Fruit fly (Drosophila melanogaster) whole organism, embryonic: ENCODE results near the gene Tsp5D.
A peak's percentile ranks its signal among the peaks of the same experiment; 100 is the strongest.

ENCODE experiments used
- ATbp ChIP-seq: fragments of 200-800 bp; sonication (Bioruptor generic); optimal IDR thresholded peaks from 2 replicates; lab custom pipeline; 2017; ENCODE audit warnings: missing biosample characterization, mild to moderate bottlenecking, missing genetic modification characterization, missing genetic modification reagents
- Atf3 ChIP-seq: fragments of 200-800 bp; sonication (Bioruptor generic); optimal IDR thresholded peaks from 3 replicates; lab custom pipeline; 2016; ENCODE audit warnings: missing biosample characterization, missing genetic modification characterization
- BtbVII ChIP-seq: fragments of 200-800 bp; sonication (Bioruptor generic); optimal IDR thresholded peaks from 3 replicates; lab custom pipeline; 2017; ENCODE audit warnings: missing biosample characterization, mild to moderate bottlenecking, missing genetic modification characterization
- CG1024 ChIP-seq: fragments of 200-800 bp; sonication (Bioruptor generic); IDR thresholded peaks from 2 replicates; pipeline ENCODE4 v1.3.6; 2022; ENCODE audit warnings: missing biosample characterization, missing genetic modification characterization
- CG10565 ChIP-seq: fragments of 200-800 bp; sonication (Bioruptor generic); optimal IDR thresholded peaks from 3 replicates; lab custom pipeline; 2016; ENCODE audit warnings: missing biosample characterization, mild to moderate bottlenecking, missing genetic modification characterization
- CG12769 ChIP-seq: fragments of 200-800 bp; sonication (Bioruptor generic); optimal IDR thresholded peaks from 2 replicates; lab custom pipeline; 2019; ENCODE audit warnings: missing biosample characterization, mild to moderate bottlenecking, missing genetic modification characterization, moderate library complexity
- CG13123 ChIP-seq: fragments of 200-800 bp; sonication (Bioruptor generic); optimal IDR thresholded peaks from 2 replicates; lab custom pipeline; 2016; ENCODE audit warnings: missing biosample characterization, missing genetic modification characterization
- CG13424 ChIP-seq: fragments of 200-800 bp; sonication (Bioruptor generic); optimal IDR thresholded peaks from 2 replicates; lab custom pipeline; 2019; ENCODE audit warnings: missing biosample characterization, mild to moderate bottlenecking, missing genetic modification characterization, moderate library complexity
- CG13775 ChIP-seq: fragments of 200-800 bp; sonication (Bioruptor generic); optimal IDR thresholded peaks from 3 replicates; lab custom pipeline; 2017; ENCODE audit warnings: missing biosample characterization, mild to moderate bottlenecking, missing genetic modification characterization
- CG13894 ChIP-seq: fragments of 200-800 bp; sonication (Bioruptor generic); optimal IDR thresholded peaks from 3 replicates; lab custom pipeline; 2018; ENCODE audit warnings: missing biosample characterization, mild to moderate bottlenecking, missing genetic modification characterization, moderate library complexity
- CG14667 ChIP-seq: fragments of 200-800 bp; sonication (Bioruptor generic); IDR thresholded peaks from 2 replicates; pipeline ENCODE4 v1.3.6; 2022; ENCODE audit warnings: missing biosample characterization, missing genetic modification characterization
- CG15073 ChIP-seq: fragments of 200-800 bp; sonication (Bioruptor generic); optimal IDR thresholded peaks from 2 replicates; lab custom pipeline; 2016; ENCODE audit warnings: missing biosample characterization, missing genetic modification characterization
- CG17385 ChIP-seq: fragments of 200-800 bp; sonication (Bioruptor generic); optimal IDR thresholded peaks from 3 replicates; lab custom pipeline; 2018; ENCODE audit warnings: missing biosample characterization, mild to moderate bottlenecking, missing genetic modification characterization
- CG17612 ChIP-seq: fragments of 200-800 bp; sonication (Bioruptor generic); IDR thresholded peaks from 2 replicates; pipeline ENCODE4 v1.3.6; 2022; ENCODE audit warnings: missing biosample characterization, missing genetic modification characterization
- CG2120 ChIP-seq: fragments of 200-800 bp; sonication (Bioruptor generic); optimal IDR thresholded peaks from 3 replicates; lab custom pipeline; 2016; ENCODE audit warnings: missing biosample characterization, missing genetic modification characterization
- CG31388 ChIP-seq: fragments of 200-800 bp; sonication (Bioruptor generic); optimal IDR thresholded peaks from 2 replicates; lab custom pipeline; 2016; ENCODE audit warnings: missing biosample characterization, missing genetic modification characterization
- CG33213 ChIP-seq: fragments of 200-800 bp; sonication (Bioruptor generic); optimal IDR thresholded peaks from 3 replicates; lab custom pipeline; 2016; ENCODE audit warnings: missing biosample characterization, missing genetic modification characterization
- CG33557 ChIP-seq: fragments of 200-800 bp; sonication (Bioruptor generic); optimal IDR thresholded peaks from 2 replicates; lab custom pipeline; 2019; ENCODE audit warnings: missing biosample characterization, mild to moderate bottlenecking, missing genetic modification characterization, moderate library complexity
- CG34422 ChIP-seq: fragments of 200-800 bp; sonication (Bioruptor generic); IDR thresholded peaks from 3 replicates; pipeline ENCODE4 v1.3.6; 2022; ENCODE audit warnings: missing biosample characterization, missing genetic modification characterization
- CG6813 ChIP-seq: fragments of 200-800 bp; sonication (Bioruptor generic); optimal IDR thresholded peaks from 2 replicates; lab custom pipeline; 2017; ENCODE audit warnings: missing biosample characterization, missing genetic modification characterization, mild to moderate bottlenecking, moderate library complexity, missing genetic modification reagents
- CG6854 ChIP-seq: fragments of 200-800 bp; sonication (Bioruptor generic); optimal IDR thresholded peaks from 3 replicates; lab custom pipeline; 2017; ENCODE audit warnings: missing biosample characterization, mild to moderate bottlenecking, missing genetic modification characterization
- CG7928 ChIP-seq: fragments of 200-800 bp; sonication (Bioruptor generic); optimal IDR thresholded peaks from 2 replicates; lab custom pipeline; 2017; ENCODE audit warnings: missing biosample characterization, mild to moderate bottlenecking, missing genetic modification characterization
- CG8281 ChIP-seq: fragments of 200-800 bp; sonication (Bioruptor generic); optimal IDR thresholded peaks from 2 replicates; lab custom pipeline; 2018; ENCODE audit warnings: missing biosample characterization, mild to moderate bottlenecking, missing genetic modification characterization, moderate library complexity
- CG8765 ChIP-seq: fragments of 200-800 bp; sonication (Bioruptor generic); IDR thresholded peaks from 2 replicates; pipeline ENCODE4 v1.3.6; 2022; ENCODE audit warnings: missing biosample characterization, missing genetic modification characterization
- Drgx ChIP-seq: fragments of 200-800 bp; sonication (Bioruptor generic); IDR thresholded peaks from 2 replicates; pipeline ENCODE4 v1.3.6; 2022; ENCODE audit warnings: missing biosample characterization, missing genetic modification characterization
- Fer2 ChIP-seq: fragments of 200-800 bp; sonication (Bioruptor generic); optimal IDR thresholded peaks from 2 replicates; lab custom pipeline; 2018; ENCODE audit warnings: missing biosample characterization, mild to moderate bottlenecking, missing genetic modification characterization, moderate library complexity
- Fer3 ChIP-seq: fragments of 200-800 bp; sonication (Bioruptor generic); optimal IDR thresholded peaks from 2 replicates; lab custom pipeline; 2018; ENCODE audit warnings: missing biosample characterization, mild to moderate bottlenecking, missing genetic modification characterization, moderate library complexity
- HLH4C ChIP-seq: fragments of 200-800 bp; sonication (Bioruptor generic); IDR thresholded peaks from 3 replicates; pipeline ENCODE4 v1.3.6; 2022; ENCODE audit warnings: missing biosample characterization, missing genetic modification characterization; ENCODE audit not compliant: partially characterized antibody
- HmgD ChIP-seq: fragments of 200-800 bp; sonication (Bioruptor generic); optimal IDR thresholded peaks from 3 replicates; lab custom pipeline; 2016; ENCODE audit warnings: missing biosample characterization, missing genetic modification characterization
- Hr39 ChIP-seq: fragments of >200 bp; optimal IDR thresholded peaks from 2 replicates; lab custom pipeline; 2017
- Lpt ChIP-seq: fragments of >200 bp; optimal IDR thresholded peaks from 2 replicates; lab custom pipeline; 2018; ENCODE audit warnings: missing biosample characterization, missing genetic modification characterization
- NK7.1 ChIP-seq: fragments of 200-800 bp; sonication (Bioruptor generic); optimal IDR thresholded peaks from 3 replicates; lab custom pipeline; 2016; ENCODE audit warnings: missing biosample characterization, missing genetic modification characterization
- Neu2 ChIP-seq: fragments of 200-800 bp; sonication (Bioruptor generic); optimal IDR thresholded peaks from 3 replicates; lab custom pipeline; 2016; ENCODE audit warnings: missing biosample characterization, missing genetic modification characterization, borderline replicate concordance
- Poxn ChIP-seq: fragments of 200-800 bp; sonication (Bioruptor generic); IDR thresholded peaks from 2 replicates; pipeline ENCODE4 v1.3.6; 2022; ENCODE audit warnings: missing biosample characterization, missing genetic modification characterization
- Ptx1 ChIP-seq: fragments of 200-800 bp; sonication (Bioruptor generic); IDR thresholded peaks from 2 replicates; pipeline ENCODE4 v1.3.6; 2022; ENCODE audit warnings: missing biosample characterization, missing genetic modification characterization
- Sry-β ChIP-seq: fragments of 200-800 bp; sonication (Bioruptor generic); optimal IDR thresholded peaks from 2 replicates; lab custom pipeline; 2018; ENCODE audit warnings: missing biosample characterization, mild to moderate bottlenecking, missing genetic modification characterization, moderate library complexity
- Stat92E ChIP-seq, 3 experiments: fragments of >200 bp in 2 of 3; fragments of 200-800 bp in 1 of 3; sonication (Bioruptor generic) in 1 of 3; optimal IDR thresholded peaks; 2 replicates each; lab custom pipeline; 2017 to 2019; ENCODE audit warnings: missing biosample characterization in 3 of 3, missing genetic modification characterization in 3 of 3, mild to moderate bottlenecking in 1 of 3, moderate library complexity in 1 of 3
- Trl ChIP-seq, 3 experiments: fragments of >200 bp in 2 of 3; fragments of 200-800 bp in 1 of 3; sonication (Bioruptor generic) in 1 of 3; optimal IDR thresholded peaks; 2 replicates in 1 of 3; 3 replicates in 2 of 3; lab custom pipeline; 2016 to 2017; ENCODE audit warnings: missing biosample characterization in 1 of 3, missing genetic modification characterization in 1 of 3
- ac ChIP-seq: fragments of 200-800 bp; sonication (Bioruptor generic); optimal IDR thresholded peaks from 3 replicates; lab custom pipeline; 2017; ENCODE audit warnings: missing biosample characterization, mild to moderate bottlenecking, missing genetic modification characterization
- amos ChIP-seq: fragments of 200-800 bp; sonication (Bioruptor generic); IDR thresholded peaks from 2 replicates; pipeline ENCODE4 v1.3.6; 2022; ENCODE audit warnings: missing biosample characterization, missing genetic modification characterization; ENCODE audit not compliant: partially characterized antibody
- ara ChIP-seq: fragments of 200-800 bp; sonication (Bioruptor generic); IDR thresholded peaks from 2 replicates; pipeline ENCODE4 v1.3.6; 2022; ENCODE audit warnings: missing biosample characterization, missing genetic modification characterization
- ase ChIP-seq: fragments of 200-800 bp; sonication (Bioruptor generic); IDR thresholded peaks from 3 replicates; pipeline ENCODE4 v1.3.6; 2022; ENCODE audit warnings: missing biosample characterization, missing genetic modification characterization
- caup ChIP-seq: fragments of 200-800 bp; sonication (Bioruptor generic); optimal IDR thresholded peaks from 3 replicates; lab custom pipeline; 2017; ENCODE audit warnings: missing biosample characterization, mild to moderate bottlenecking, missing genetic modification characterization, moderate library complexity; ENCODE audit not compliant: severe bottlenecking
- fd96Cb ChIP-seq: fragments of 200-800 bp; sonication (Bioruptor generic); optimal IDR thresholded peaks from 2 replicates; lab custom pipeline; 2018; ENCODE audit warnings: missing biosample characterization, mild to moderate bottlenecking, missing genetic modification characterization, moderate library complexity
- oc ChIP-seq: fragments of 200-800 bp; sonication (Bioruptor generic); optimal IDR thresholded peaks from 2 replicates; lab custom pipeline; 2018; ENCODE audit warnings: missing biosample characterization, mild to moderate bottlenecking, missing genetic modification characterization, moderate library complexity
- org-1 ChIP-seq: fragments of 200-800 bp; sonication (Bioruptor generic); optimal IDR thresholded peaks from 2 replicates; lab custom pipeline; 2017; ENCODE audit warnings: missing biosample characterization, missing genetic modification characterization
- shn ChIP-seq: fragments of 200-800 bp; sonication (Bioruptor generic); optimal IDR thresholded peaks from 3 replicates; lab custom pipeline; 2016; ENCODE audit warnings: missing biosample characterization, missing genetic modification characterization
- sqz ChIP-seq: fragments of 200-800 bp; sonication (Bioruptor generic); optimal IDR thresholded peaks from 3 replicates; lab custom pipeline; 2018; ENCODE audit warnings: missing biosample characterization, mild to moderate bottlenecking, missing genetic modification characterization
- vfl ChIP-seq: fragments of 200-800 bp; sonication (Bioruptor generic); optimal IDR thresholded peaks from 2 replicates; lab custom pipeline; 2016; ENCODE audit warnings: missing biosample characterization, missing genetic modification characterization
- z ChIP-seq: fragments of 200-800 bp; sonication (Bioruptor generic); IDR thresholded peaks from 3 replicates; pipeline ENCODE4 v1.3.6; 2022; ENCODE audit warnings: missing biosample characterization, missing genetic modification characterization

Gene Tsp5D

DNA sequence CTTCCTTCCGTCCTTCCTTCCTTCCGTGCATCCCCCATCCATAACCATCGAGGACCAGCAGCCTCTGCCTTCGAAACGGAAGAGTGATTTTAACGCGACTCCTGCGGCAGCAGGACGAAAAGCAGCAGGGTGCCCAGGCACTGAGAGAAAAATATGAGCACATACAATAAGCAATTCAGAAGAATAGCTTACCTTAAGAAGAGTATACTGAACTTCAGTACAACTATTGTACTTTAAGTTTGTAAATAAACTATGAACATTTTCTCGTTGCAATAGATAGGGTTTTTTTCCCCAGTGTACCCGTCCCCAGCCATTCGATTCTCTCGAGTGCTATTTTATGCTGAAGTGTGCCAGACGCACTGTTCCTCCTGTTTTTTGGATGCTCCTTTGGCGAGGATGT, 43.0 kb downstream of the Tsp5D start (continued):
- peak; percentile 59 for TF ChIP-seq CG14667
- TF ChIP-seq Fer3, result peak; percentile 61
- peak; percentile 83 for TF ChIP-seq CG12769 (tag; lab: Kevin White, UChicago)
- TF ChIP-seq CG17612 (GFP tag; lab: Robert Waterston, UW), result no peak
- peak; percentile 80 for TF ChIP-seq Ptx1 (GFP tag; lab: Robert Waterston, UW)
- no peak for TF ChIP-seq amos (GFP tag; lab: Robert Waterston, UW)
- TF ChIP-seq CG17385 (GFP tag; lab: Kevin White, UChicago), result peak; percentile 70
- TF ChIP-seq caup (GFP tag; lab: Kevin White, UChicago), result peak; percentile 75
- TF ChIP-seq CG33213 (GFP tag; lab: Kevin White, UChicago), result peak; percentile 53
- TF ChIP-seq Stat92E (GFP tag; optimal IDR thresholded peaks at IDR 0.05; lab: Kevin White, UChicago), result no peak
- TF ChIP-seq CG13775 (GFP tag; lab: Kevin White, UChicago), result peak; percentile 70
- TF ChIP-seq Poxn (GFP tag; lab: Robert Waterston, UW), result no peak
- TF ChIP-seq BtbVII, result peak; percentile 56
- peak; percentile 19 for TF ChIP-seq CG15073 (GFP tag; lab: Kevin White, UChicago)
- peak; percentile 47 for TF ChIP-seq sqz (GFP tag; lab: Kevin White, UChicago)
- TF ChIP-seq shn (GFP tag; lab: Kevin White, UChicago), result peak; percentile 60
- peak; percentile 23 for TF ChIP-seq Neu2 (GFP tag; lab: Kevin White, UChicago)
- TF ChIP-seq NK7.1 (GFP tag; lab: Kevin White, UChicago), result peak; percentile 55
- peak; percentile 77 for TF ChIP-seq CG2120 (GFP tag; lab: Kevin White, UChicago)
- TF ChIP-seq CG34422 (GFP tag; lab: Robert Waterston, UW), result peak; percentile 82; the same call in 2 of the 3 replicates
- TF ChIP-seq CG8281, result peak; percentile 56
- no peak for TF ChIP-seq Lpt
- TF ChIP-seq CG6813 (GFP tag; lab: Kevin White, UChicago), result peak; percentile 82
- no peak for TF ChIP-seq HLH4C (GFP tag; lab: Robert Waterston, UW)
- TF ChIP-seq ara (GFP tag; lab: Robert Waterston, UW), result peak; percentile 84
- TF ChIP-seq Trl (optimal IDR thresholded peaks at IDR 0.05; lab: Kevin White, UChicago), result no peak
- TF ChIP-seq Trl (GFP tag; optimal IDR thresholded peaks at IDR 0.05; lab: Kevin White, UChicago), result peak; percentile 86
- TF ChIP-seq CG1024 (GFP tag; lab: Robert Waterston, UW), result peak; percentile 64
- TF ChIP-seq Fer2 (tag; lab: Kevin White, UChicago), result peak; percentile 43
- TF ChIP-seq ATbp (GFP tag; lab: Kevin White, UChicago), result peak; percentile 85
- TF ChIP-seq HmgD (GFP tag; lab: Kevin White, UChicago), result peak; percentile 37
- peak; percentile 25 for TF ChIP-seq CG31388 (GFP tag; lab: Kevin White, UChicago)
- TF ChIP-seq Sry-β, result no peak
- TF ChIP-seq Hr39 (lab: Kevin White, UChicago), result no peak
- TF ChIP-seq org-1 (GFP tag; lab: Kevin White, UChicago), result peak; percentile 80
- peak; percentile 64 for TF ChIP-seq Atf3
- peak; percentile 86 for TF ChIP-seq CG13424
- TF ChIP-seq fd96Cb, result peak; percentile 75
- TF ChIP-seq ac (GFP tag; lab: Kevin White, UChicago), result peak; percentile 63
- TF ChIP-seq CG33557, result peak; percentile 77
- peak; percentile 15 for TF ChIP-seq CG13894 (tag; lab: Kevin White, UChicago)
- TF ChIP-seq CG13123 (GFP tag; lab: Kevin White, UChicago), result peak; percentile 7
- TF ChIP-seq z (GFP tag; lab: Robert Waterston, UW), result no peak; the same call in 2 of the 3 replicates
- TF ChIP-seq vfl (GFP tag; lab: Kevin White, UChicago), result no peak
- peak; percentile 51; the same call in 1 of the 3 replicates for TF ChIP-seq ase (GFP tag; lab: Robert Waterston, UW)
- no peak for TF ChIP-seq Drgx
- TF ChIP-seq CG7928 (GFP tag; lab: Kevin White, UChicago), result no peak
- peak; percentile 62 for TF ChIP-seq CG6854 (GFP tag; lab: Kevin White, UChicago)
- peak; percentile 32 for TF ChIP-seq oc (tag; lab: Kevin White, UChicago)
- peak; percentile 65; the same call in 1 of the 2 replicates for TF ChIP-seq CG8765 (GFP tag; lab: Robert Waterston, UW)
- TF ChIP-seq CG10565 (GFP tag; lab: Kevin White, UChicago), result no peak
